Fruit fly (Drosophila melanogaster) whole organism, embryonic: ENCODE results near the gene CG5103.

Source experiments
- ATbp ChIP-seq: fragments of 200-800 bp; sonication (Bioruptor generic); optimal IDR thresholded peaks from 2 replicates; lab custom pipeline; 2017; ENCODE audit warnings: missing biosample characterization, mild to moderate bottlenecking, missing genetic modification characterization, missing genetic modification reagents
- CG15269 ChIP-seq: fragments of 200-800 bp; sonication (Bioruptor generic); optimal IDR thresholded peaks from 2 replicates; lab custom pipeline; 2018; ENCODE audit warnings: missing biosample characterization, mild to moderate bottlenecking, missing genetic modification characterization, moderate library complexity
- Meics ChIP-seq: fragments of 200-800 bp; sonication (Bioruptor generic); optimal IDR thresholded peaks from 2 replicates; lab custom pipeline; 2017; ENCODE audit warnings: missing biosample characterization, mild to moderate bottlenecking, missing genetic modification characterization
- pzg ChIP-seq: fragments of 200-800 bp; sonication (Bioruptor generic); optimal IDR thresholded peaks from 3 replicates; lab custom pipeline; 2018; ENCODE audit warnings: missing biosample characterization, mild to moderate bottlenecking, missing genetic modification characterization, moderate library complexity

dm6 chr3L:18305792-18306191, 11.7 kb upstream of the CG5103 start:
- TF ChIP-seq pzg (GFP tag; lab: Kevin White, UChicago) (no peak), Meics (GFP tag; lab: Kevin White, UChicago) (no peak), CG15269 (tag; lab: Kevin White, UChicago) (no peak), ATbp (GFP tag; lab: Kevin White, UChicago) (no peak)
